Worm (Caenorhabditis elegans) whole organism, L2 larva: ENCODE measurements around the gene F26D2.16.

Experiments used
- F13H6.1 ChIP-seq: sonication (generic microtip); optimal IDR thresholded peaks from 2 replicates; lab custom pipeline; 2016; ENCODE audit warnings: missing genetic modification characterization, missing compliant biosample characterization
- ama-1 ChIP-seq: fragments of 150-350 bp; optimal IDR thresholded peaks from 2 replicates; lab custom pipeline; 2018; ENCODE audit warnings: inconsistent platforms
- nhr-237 ChIP-seq: fragments of 150-350 bp; optimal IDR thresholded peaks from 2 replicates; lab custom pipeline; 2014; ENCODE audit warnings: missing biosample characterization, missing genetic modification characterization
- snpc-4 ChIP-seq: fragments of 150-350 bp; optimal IDR thresholded peaks from 2 replicates; lab custom pipeline; 2014; ENCODE audit warnings: missing biosample characterization, missing genetic modification characterization

DNA sequence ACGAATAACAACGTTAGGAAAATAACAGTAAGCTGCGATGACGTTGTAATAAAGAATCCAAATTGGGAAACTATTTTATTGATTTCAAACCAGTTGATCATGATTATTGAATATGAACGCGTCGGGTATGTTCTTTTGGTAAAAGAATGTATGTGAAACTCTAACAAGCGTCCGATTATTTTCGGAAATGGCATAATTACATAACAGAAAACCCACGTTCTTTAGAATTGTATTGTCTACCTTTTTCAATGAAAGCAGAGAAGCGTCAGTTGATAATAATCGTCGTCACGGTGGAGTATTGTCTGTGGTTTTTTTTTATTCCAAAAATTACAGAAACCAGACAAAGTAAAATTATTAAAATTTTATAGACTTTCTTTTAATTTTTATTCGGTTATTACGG is 35.4 kb upstream of the F26D2.16 start, which contains the start of gene str-14:
- TF ChIP-seq ama-1 (lab: Kevin White, UChicago) (no peak), F13H6.1 (tag; lab: Kevin White, UChicago) (no peak), snpc-4 (tag; lab: Kevin White, UChicago) (no peak), nhr-237 (no peak)
